Worm (Caenorhabditis elegans) whole organism, mixed stage, embryonic: ENCODE measurements around the gene bath-15.

Experiments used
- ces-1 ChIP-seq: fragments of 150-350 bp; optimal IDR thresholded peaks from 2 replicates; lab custom pipeline; 2014; ENCODE audit warnings: missing biosample characterization, missing genetic modification reagents, missing genetic modification characterization
- cnd-1 ChIP-seq: fragments of 200-800 bp; sonication (Bioruptor generic); optimal IDR thresholded peaks from 2 replicates; lab custom pipeline; 2018; ENCODE audit warnings: mild to moderate bottlenecking, missing genetic modification characterization, missing compliant biosample characterization
- drap-1 ChIP-seq: fragments of 200-800 bp; sonication (Bioruptor generic); optimal IDR thresholded peaks from 3 replicates; lab custom pipeline; 2018; ENCODE audit warnings: mild to moderate bottlenecking, missing genetic modification characterization, missing compliant biosample characterization
- elt-3 ChIP-seq: fragments of 150-350 bp; optimal IDR thresholded peaks from 2 replicates; lab custom pipeline; 2014; ENCODE audit warnings: missing biosample characterization, missing genetic modification characterization
- flh-1 ChIP-seq: fragments of 200-800 bp; sonication (Bioruptor generic); optimal IDR thresholded peaks from 2 replicates; lab custom pipeline; 2018; ENCODE audit warnings: mild to moderate bottlenecking, missing genetic modification characterization, moderate library complexity, missing compliant biosample characterization
- lin-13 ChIP-seq: fragments of 150-350 bp; optimal IDR thresholded peaks from 2 replicates; lab custom pipeline; 2014; ENCODE audit warnings: missing biosample characterization, missing genetic modification characterization
- ztf-11 ChIP-seq: fragments of 150-350 bp; optimal IDR thresholded peaks from 2 replicates; lab custom pipeline; 2014; ENCODE audit warnings: missing biosample characterization, missing genetic modification characterization

DNA sequence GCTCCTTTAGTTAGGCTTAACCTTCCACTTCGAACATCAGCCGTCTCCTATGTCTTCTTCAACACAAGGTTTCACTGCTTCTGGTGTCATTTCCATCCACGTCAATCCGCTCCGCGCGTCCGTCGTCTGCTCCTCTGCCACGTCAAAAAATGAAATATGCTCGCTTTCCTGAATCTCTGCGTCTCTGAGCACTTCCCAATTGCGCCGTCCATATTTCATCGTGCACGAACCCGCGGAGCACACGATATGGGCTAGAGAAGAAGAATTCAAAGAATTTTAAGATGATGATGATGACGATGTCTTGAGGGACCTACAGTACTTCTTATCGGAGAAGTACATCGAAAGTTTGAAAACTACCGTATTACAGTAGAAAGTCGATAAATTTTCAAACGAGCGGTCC, 17.1 kb upstream of the bath-15 start:
- no peak for TF ChIP-seq lin-13 (tag; lab: Kevin White, UChicago)
- TF ChIP-seq ces-1 (GFP tag; lab: Kevin White, UChicago), result no peak
- TF ChIP-seq drap-1 (GFP tag; lab: Kevin White, UChicago), result no peak
- no peak for TF ChIP-seq elt-3 (tag; lab: Kevin White, UChicago)
- no peak for TF ChIP-seq flh-1 (GFP tag; lab: Kevin White, UChicago)
- TF ChIP-seq ztf-11, result no peak
- no peak for TF ChIP-seq cnd-1 (tag; lab: Kevin White, UChicago)
